Fruit fly (Drosophila melanogaster) whole organism: Measurements from ENCODE around the gene CG42445.

ENCODE experiments used
- CG8478 ChIP-seq: fragments of >200 bp; optimal IDR thresholded peaks from 2 replicates; lab custom pipeline; 2018; ENCODE audit warnings: inconsistent platforms
- Dll ChIP-seq: fragments of >200 bp; optimal IDR thresholded peaks from 2 replicates; lab custom pipeline; 2017
- EcR ChIP-seq, 2 experiments: fragments of >200 bp; optimal IDR thresholded peaks; 2 replicates each; lab custom pipeline; 2017; ENCODE audit warnings: missing biosample characterization in 2 of 2, missing genetic modification characterization in 2 of 2, missing genetic modification reagents in 2 of 2
- pan ChIP-seq: fragments of >200 bp; optimal IDR thresholded peaks from 2 replicates; lab custom pipeline; 2017
- psq ChIP-seq: fragments of >200 bp; optimal IDR thresholded peaks from 2 replicates; lab custom pipeline; 2017
- usp ChIP-seq: fragments of >200 bp; optimal IDR thresholded peaks from 2 replicates; lab custom pipeline; 2017; ENCODE audit warnings: missing biosample characterization, missing genetic modification characterization, mixed read lengths

Gene CG42445

DNA sequence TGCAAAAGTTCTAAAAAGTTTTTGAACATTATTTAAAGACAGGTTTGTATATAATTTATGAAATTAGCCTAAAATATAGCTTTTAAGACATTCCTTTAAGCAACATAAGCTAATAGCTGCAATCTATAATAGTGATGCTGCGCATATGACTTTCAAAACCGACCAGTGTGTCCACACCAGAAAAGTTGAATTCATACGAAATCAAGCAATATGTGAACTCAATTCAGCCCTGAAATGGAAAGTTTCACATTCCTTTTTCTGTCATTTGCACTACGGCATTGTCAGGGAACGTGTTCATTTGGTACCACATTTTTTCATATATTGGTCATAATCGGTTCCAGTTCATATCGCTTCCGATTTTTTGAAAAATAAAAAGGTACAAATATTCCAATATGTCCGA, 49.8 kb downstream of the CG42445 start, which contains the start of gene fan:
Gene fan (plus strand): TSS at position 247 of the 400 bp plus-strand sequence.
- TF ChIP-seq Dll (lab: Kevin White, UChicago): no peak
- TF ChIP-seq pan (lab: Kevin White, UChicago): no peak
- TF ChIP-seq usp: no peak
- TF ChIP-seq CG8478: no peak
- no peak for TF ChIP-seq psq (lab: Kevin White, UChicago)
- no peak for TF ChIP-seq EcR (GFP tag; optimal IDR thresholded peaks at IDR 0.05; lab: Kevin White, UChicago)

dm6 chr3L:8108201-8108600, 50.5 kb downstream of the CG42445 start:
- no peak for TF ChIP-seq usp
- no peak for TF ChIP-seq CG8478
- no peak for TF ChIP-seq pan (lab: Kevin White, UChicago)
- TF ChIP-seq Dll (lab: Kevin White, UChicago): no peak
- no peak for TF ChIP-seq EcR (GFP tag; optimal IDR thresholded peaks at IDR 0.05; lab: Kevin White, UChicago)
- no peak for TF ChIP-seq psq (lab: Kevin White, UChicago)
